Worm (Caenorhabditis elegans) whole organism, midembryonic: ENCODE measurements around the gene Y17G7B.18.

Source experiments
- T22C8.4 ChIP-seq: fragments of 200-800 bp; sonication (Bioruptor generic); IDR thresholded peaks from 2 replicates; pipeline ENCODE4 v1.3.6; 2022; ENCODE audit warnings: missing genetic modification characterization, missing compliant biosample characterization
- cog-1 ChIP-seq: sonication (generic microtip); optimal IDR thresholded peaks from 2 replicates; lab custom pipeline; 2016; ENCODE audit warnings: missing genetic modification characterization, missing compliant biosample characterization
- flt-1 ChIP-seq: fragments of 200-800 bp; sonication (Bioruptor generic); IDR thresholded peaks from 2 replicates; pipeline ENCODE4 v1.3.6; 2022; ENCODE audit warnings: missing genetic modification characterization, missing compliant biosample characterization
- klf-2 ChIP-seq: fragments of 200-800 bp; sonication (Bioruptor generic); conservative IDR thresholded peaks from 2 replicates; pipeline ENCODE4 v1.3.6; 2022; ENCODE audit warnings: missing genetic modification reagents, missing genetic modification characterization, missing compliant biosample characterization
- med-1 ChIP-seq: sonication (generic microtip); optimal IDR thresholded peaks from 2 replicates; lab custom pipeline; 2017; ENCODE audit warnings: missing genetic modification characterization, mild to moderate bottlenecking, missing compliant biosample characterization, antibody characterized with exemption, missing genetic modification reagents; ENCODE audit not compliant: insufficient read depth
- ref-1 ChIP-seq: fragments of 200-800 bp; sonication (Bioruptor generic); conservative IDR thresholded peaks from 2 replicates; pipeline ENCODE4 v1.3.6; 2022; ENCODE audit warnings: missing genetic modification reagents, missing genetic modification characterization, missing compliant biosample characterization
- tab-1 ChIP-seq: fragments of 200-800 bp; sonication (Bioruptor generic); IDR thresholded peaks from 2 replicates; pipeline ENCODE4 v1.3.6; 2022; ENCODE audit warnings: missing genetic modification characterization, missing compliant biosample characterization
- ztf-23 ChIP-seq: fragments of 200-800 bp; sonication (Bioruptor generic); IDR thresholded peaks from 2 replicates; pipeline ENCODE4 v1.3.6; 2022; ENCODE audit warnings: missing genetic modification reagents, missing genetic modification characterization, missing compliant biosample characterization
- ztf-29 ChIP-seq: fragments of 200-800 bp; sonication (Bioruptor generic); IDR thresholded peaks from 2 replicates; pipeline ENCODE4 v1.3.6; 2022; ENCODE audit warnings: missing genetic modification reagents, missing genetic modification characterization, missing compliant biosample characterization

The Y17G7B.18 gene

ce11 chrII:12076355-12076754 lies 31.3 kb downstream of the Y17G7B.18 start:
- TF ChIP-seq flt-1 (GFP tag; lab: Robert Waterston, UW), result 0 out of 2 replicates have a peak, but pooled peaks have one; percentile 38
- no peak for TF ChIP-seq cog-1 (tag; lab: Kevin White, UChicago)
- TF ChIP-seq ztf-29, result no peak

- TF ChIP-seq med-1, result no peak
- TF ChIP-seq tab-1 (GFP tag; lab: Robert Waterston, UW), result no peak
- TF ChIP-seq flt-1 (GFP tag; lab: Robert Waterston, UW), result no peak
- no peak for TF ChIP-seq ztf-23 (GFP tag; lab: Robert Waterston, UW)
- no peak for TF ChIP-seq ref-1 (GFP tag; lab: Robert Waterston, UW)
- TF ChIP-seq klf-2 (GFP tag; lab: Robert Waterston, UW), result no peak
- TF ChIP-seq ztf-29, result no peak
Measured at ce11 chrII:12071243-12071642, 36.4 kb downstream of the Y17G7B.18 start.

- TF ChIP-seq med-1, result no peak
- TF ChIP-seq flt-1 (GFP tag; lab: Robert Waterston, UW), result no peak
- no peak for TF ChIP-seq tab-1 (GFP tag; lab: Robert Waterston, UW)
- TF ChIP-seq ref-1 (GFP tag; lab: Robert Waterston, UW), result no peak
- TF ChIP-seq ztf-29, result no peak
- no peak for TF ChIP-seq klf-2 (GFP tag; lab: Robert Waterston, UW)
- no peak for TF ChIP-seq ztf-23 (GFP tag; lab: Robert Waterston, UW)
- no peak for TF ChIP-seq T22C8.4
- no peak for TF ChIP-seq cog-1 (tag; lab: Kevin White, UChicago)
Measured at ce11 chrII:12067451-12068076, 40.1 kb downstream of the Y17G7B.18 start, which contains the start of gene Y17G7B.22. TSS of gene Y17G7B.22 (plus strand) at chrII:12068026.

- TF ChIP-seq flt-1 (GFP tag; lab: Robert Waterston, UW) (no peak), ztf-29 (no peak), med-1 (no peak), T22C8.4 (no peak), ztf-23 (GFP tag; lab: Robert Waterston, UW) (no peak), cog-1 (tag; lab: Kevin White, UChicago) (no peak), klf-2 (GFP tag; lab: Robert Waterston, UW) (no peak), tab-1 (GFP tag; lab: Robert Waterston, UW) (no peak), ref-1 (GFP tag; lab: Robert Waterston, UW) (no peak)
Measured at ce11 chrII:12064680-12065135, 42.9 kb downstream of the Y17G7B.18 start, which contains the start of gene arrd-8. TSS of gene arrd-8 (plus strand) at chrII:12065085.

ce11 chrII:12063076-12063475 lies 44.6 kb downstream of the Y17G7B.18 start:
- no peak for TF ChIP-seq med-1
- TF ChIP-seq tab-1 (GFP tag; lab: Robert Waterston, UW), result no peak
- no peak for TF ChIP-seq ztf-23 (GFP tag; lab: Robert Waterston, UW)
- no peak for TF ChIP-seq klf-2 (GFP tag; lab: Robert Waterston, UW)
- no peak for TF ChIP-seq T22C8.4
- no peak for TF ChIP-seq ref-1 (GFP tag; lab: Robert Waterston, UW)
- no peak for TF ChIP-seq flt-1 (GFP tag; lab: Robert Waterston, UW)
- no peak for TF ChIP-seq cog-1 (tag; lab: Kevin White, UChicago)
- no peak for TF ChIP-seq ztf-29

- TF ChIP-seq ztf-23 (GFP tag; lab: Robert Waterston, UW) (no peak), med-1 (no peak), ref-1 (GFP tag; lab: Robert Waterston, UW) (no peak), ztf-29 (no peak), T22C8.4 (no peak), flt-1 (GFP tag; lab: Robert Waterston, UW) (no peak), cog-1 (tag; lab: Kevin White, UChicago) (no peak), tab-1 (GFP tag; lab: Robert Waterston, UW) (no peak), klf-2 (GFP tag; lab: Robert Waterston, UW) (no peak)
Measured at ce11 chrII:12062521-12062920, 45.1 kb downstream of the Y17G7B.18 start, which contains the start of gene arrd-7. TSS of gene arrd-7 (minus strand) at chrII:12062621.

ce11 chrII:12059872-12060271 lies 47.8 kb downstream of the Y17G7B.18 start:
- TF ChIP-seq ref-1 (GFP tag; lab: Robert Waterston, UW), result no peak
- no peak for TF ChIP-seq cog-1 (tag; lab: Kevin White, UChicago)
- TF ChIP-seq klf-2 (GFP tag; lab: Robert Waterston, UW), result no peak
- no peak for TF ChIP-seq T22C8.4
- TF ChIP-seq ztf-29, result no peak
- TF ChIP-seq ztf-23 (GFP tag; lab: Robert Waterston, UW), result no peak
- no peak for TF ChIP-seq flt-1 (GFP tag; lab: Robert Waterston, UW)
- no peak for TF ChIP-seq med-1
- TF ChIP-seq tab-1 (GFP tag; lab: Robert Waterston, UW), result no peak

- TF ChIP-seq T22C8.4 (no peak), flt-1 (GFP tag; lab: Robert Waterston, UW) (no peak), tab-1 (GFP tag; lab: Robert Waterston, UW) (no peak)
Measured at ce11 chrII:12058298-12058697, 49.4 kb downstream of the Y17G7B.18 start.

ce11 chrII:12055408-12056140 lies 52.1 kb downstream of the Y17G7B.18 start:
- TF ChIP-seq klf-2 (GFP tag; lab: Robert Waterston, UW), result no peak
- no peak for TF ChIP-seq ztf-29
- TF ChIP-seq cog-1 (tag; lab: Kevin White, UChicago), result no peak
- TF ChIP-seq ref-1 (GFP tag; lab: Robert Waterston, UW), result no peak
- TF ChIP-seq ztf-23 (GFP tag; lab: Robert Waterston, UW), result no peak
- no peak for TF ChIP-seq med-1
- no peak for TF ChIP-seq T22C8.4
- no peak for TF ChIP-seq flt-1 (GFP tag; lab: Robert Waterston, UW)
- TF ChIP-seq tab-1 (GFP tag; lab: Robert Waterston, UW), result no peak
